Worm (Caenorhabditis elegans): ENCODE measurements around the gene F18E9.8.

DNA sequence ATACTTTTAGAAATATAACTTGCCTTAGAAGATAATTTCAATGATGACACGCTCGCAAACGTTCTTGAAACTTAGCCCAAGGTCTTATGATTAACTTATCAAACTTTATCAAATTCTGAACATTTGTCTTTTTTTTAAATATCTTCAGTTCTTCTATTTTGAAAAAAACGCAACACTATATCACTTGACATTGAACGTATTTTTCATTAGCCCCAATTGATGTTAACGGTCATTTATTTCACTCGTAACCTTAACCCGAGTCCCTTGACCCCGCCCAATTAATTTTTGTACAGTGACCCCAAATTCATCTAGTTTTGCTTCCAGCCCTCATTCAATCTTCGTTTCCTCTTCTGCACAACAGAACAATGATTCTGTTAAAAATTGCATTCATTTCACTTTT is 4.5 kb upstream of the F18E9.8 start, which contains the start of gene F18E9.3:
- no peak for TF ChIP-seq F22D6.2 (tag; optimal IDR thresholded peaks at IDR 0.05)
- TF ChIP-seq ztf-22 (GFP tag; optimal IDR thresholded peaks at IDR 0.05), result no peak
- TF ChIP-seq B0019.2 (GFP tag; conservative IDR thresholded peaks at IDR 0.05), result no peak
- no peak for TF ChIP-seq dpff-1 (tag; optimal IDR thresholded peaks at IDR 0.05)
- TF ChIP-seq pha-4 (tag; optimal IDR thresholded peaks at IDR 0.05), result no peak
- no peak for TF ChIP-seq ceh-58 (GFP tag; IDR thresholded peaks at IDR 0.05)
- no peak for TF ChIP-seq snpc-4 (GFP tag; optimal IDR thresholded peaks at IDR 0.05)
- TF ChIP-seq snpc-4 (tag; optimal IDR thresholded peaks at IDR 0.05), result no peak
- TF ChIP-seq dpl-1 (GFP tag; optimal IDR thresholded peaks at IDR 0.05), result no peak

Data from whole organism, young adult.